Fruit fly (Drosophila melanogaster): ENCODE measurements around the gene CG32712.

DNA sequence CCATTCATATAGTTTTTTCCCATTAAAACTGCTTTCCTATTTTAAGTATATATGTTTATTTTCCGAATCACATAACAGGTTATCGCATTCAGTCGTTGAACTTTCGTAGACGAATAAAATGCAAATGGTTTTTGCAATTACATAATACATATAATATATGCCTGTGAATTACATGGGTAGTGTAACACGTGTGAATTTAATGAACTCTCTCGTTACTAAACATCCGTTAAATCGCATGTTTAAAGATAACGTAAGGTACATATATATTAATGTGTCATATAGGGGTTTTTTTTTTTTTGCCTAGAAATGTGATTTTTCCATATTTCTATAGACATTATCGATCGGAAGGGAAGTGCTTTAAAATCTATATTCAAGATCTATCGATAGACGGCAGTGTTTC is 36.0 kb upstream of the CG32712 start:
- TF ChIP-seq gl (tag; optimal IDR thresholded peaks at IDR 0.05): no peak
- TF ChIP-seq CG8301 (tag; optimal IDR thresholded peaks at IDR 0.05): no peak
- TF ChIP-seq CG13204 (GFP tag; optimal IDR thresholded peaks at IDR 0.05): no peak
- no peak for TF ChIP-seq CG17806 (tag; optimal IDR thresholded peaks at IDR 0.05)

Measured in whole organism, pupa.